Fruit fly (Drosophila melanogaster) whole organism, pupa: ENCODE results near the gene CG42613.
A peak's percentile ranks its signal among the peaks of the same experiment; 100 is the strongest.

Source experiments
- CG10348 ChIP-seq: fragments of 200-800 bp; sonication (Bioruptor generic); IDR thresholded peaks from 2 replicates; pipeline ENCODE4 v1.3.6; 2022; ENCODE audit warnings: missing biosample characterization, missing genetic modification characterization
- CG12605 ChIP-seq: fragments of 200-800 bp; sonication (Bioruptor generic); IDR thresholded peaks from 2 replicates; pipeline ENCODE4 v1.3.6; 2022; ENCODE audit warnings: missing biosample characterization, missing genetic modification characterization
- CG13204 ChIP-seq: fragments of 200-800 bp; sonication (Bioruptor generic); optimal IDR thresholded peaks from 2 replicates; lab custom pipeline; 2018; ENCODE audit warnings: missing biosample characterization, mild to moderate bottlenecking, missing genetic modification characterization, moderate library complexity
- CG14655 ChIP-seq: fragments of 200-800 bp; sonication (Bioruptor generic); optimal IDR thresholded peaks from 3 replicates; lab custom pipeline; 2017; ENCODE audit warnings: mild to moderate bottlenecking, missing biosample characterization, missing genetic modification reagents, missing genetic modification characterization
- CG15710 ChIP-seq: fragments of 200-800 bp; sonication (Bioruptor generic); optimal IDR thresholded peaks from 2 replicates; lab custom pipeline; 2018; ENCODE audit warnings: missing biosample characterization, mild to moderate bottlenecking, missing genetic modification characterization, moderate library complexity
- CG17806 ChIP-seq: fragments of 200-800 bp; sonication (Bioruptor generic); optimal IDR thresholded peaks from 2 replicates; lab custom pipeline; 2018; ENCODE audit warnings: missing biosample characterization, mild to moderate bottlenecking, missing genetic modification characterization, moderate library complexity
- CG32121 ChIP-seq: fragments of 200-800 bp; sonication (Bioruptor generic); IDR thresholded peaks from 2 replicates; pipeline ENCODE4 v1.3.6; 2022; ENCODE audit warnings: missing biosample characterization, missing genetic modification characterization
- CG34367 ChIP-seq: fragments of 200-800 bp; sonication (Bioruptor generic); optimal IDR thresholded peaks from 2 replicates; lab custom pipeline; 2018; ENCODE audit warnings: missing biosample characterization, mild to moderate bottlenecking, missing genetic modification characterization
- CG4496 ChIP-seq: fragments of 200-800 bp; sonication (Bioruptor generic); IDR thresholded peaks from 3 replicates; pipeline ENCODE4 v1.3.6; 2022; ENCODE audit warnings: missing biosample characterization, missing genetic modification characterization
- CG8159 ChIP-seq: fragments of 200-800 bp; sonication (Bioruptor generic); optimal IDR thresholded peaks from 3 replicates; lab custom pipeline; 2018; ENCODE audit warnings: missing biosample characterization, mild to moderate bottlenecking, missing genetic modification characterization, moderate library complexity
- CG8301 ChIP-seq: fragments of 200-800 bp; sonication (Bioruptor generic); optimal IDR thresholded peaks from 2 replicates; lab custom pipeline; 2018; ENCODE audit warnings: missing biosample characterization, mild to moderate bottlenecking, missing genetic modification characterization
- CG9948 ChIP-seq: fragments of 200-800 bp; sonication (Bioruptor generic); optimal IDR thresholded peaks from 2 replicates; lab custom pipeline; 2018; ENCODE audit warnings: missing biosample characterization, mild to moderate bottlenecking, missing genetic modification characterization, moderate library complexity
- D1 ChIP-seq: fragments of 200-800 bp; sonication (Bioruptor generic); optimal IDR thresholded peaks from 2 replicates; lab custom pipeline; 2018; ENCODE audit warnings: missing biosample characterization, mild to moderate bottlenecking, missing genetic modification characterization, moderate library complexity
- EcR ChIP-seq: fragments of 200-800 bp; sonication (Bioruptor generic); optimal IDR thresholded peaks from 3 replicates; lab custom pipeline; 2019; ENCODE audit warnings: missing biosample characterization, missing genetic modification characterization, mild to moderate bottlenecking, moderate library complexity, missing genetic modification reagents
- Ets98B ChIP-seq: fragments of 200-800 bp; sonication (Bioruptor generic); IDR thresholded peaks from 2 replicates; pipeline ENCODE4 v1.3.6; 2022; ENCODE audit warnings: missing biosample characterization, missing genetic modification characterization
- Pif1A ChIP-seq: fragments of 200-800 bp; sonication (Bioruptor generic); optimal IDR thresholded peaks from 3 replicates; lab custom pipeline; 2016; ENCODE audit warnings: missing biosample characterization, missing genetic modification characterization
- Pif1B ChIP-seq: fragments of 200-800 bp; sonication (Bioruptor generic); optimal IDR thresholded peaks from 3 replicates; lab custom pipeline; 2016; ENCODE audit warnings: missing biosample characterization, missing genetic modification characterization
- Snoo ChIP-seq: fragments of 200-800 bp; sonication (Bioruptor generic); optimal IDR thresholded peaks from 3 replicates; lab custom pipeline; 2017; ENCODE audit warnings: missing biosample characterization, mild to moderate bottlenecking, missing genetic modification characterization, inconsistent platforms
- fd96Ca ChIP-seq: fragments of 200-800 bp; sonication (Bioruptor generic); IDR thresholded peaks from 3 replicates; pipeline ENCODE4 v1.3.6; 2022; ENCODE audit warnings: missing biosample characterization, missing genetic modification characterization
- gl ChIP-seq: fragments of 200-800 bp; sonication (Bioruptor generic); optimal IDR thresholded peaks from 2 replicates; lab custom pipeline; 2018; ENCODE audit warnings: missing biosample characterization, mild to moderate bottlenecking, missing genetic modification characterization
- rn ChIP-seq: fragments of 200-800 bp; sonication (Bioruptor generic); IDR thresholded peaks from 2 replicates; pipeline ENCODE4 v1.3.6; 2022; ENCODE audit warnings: missing biosample characterization, missing genetic modification characterization

Gene CG42613

dm6 chr3R:19017318-19018043 lies 88.5 kb downstream of the CG42613 start:
- TF ChIP-seq CG17806 (tag; lab: Kevin White, UChicago) (no peak), rn (GFP tag; lab: Robert Waterston, UW) (no peak), EcR (GFP tag; lab: Kevin White, UChicago) (peak; percentile 20), CG13204 (GFP tag; lab: Kevin White, UChicago) (peak; percentile 94), CG14655 (GFP tag; lab: Kevin White, UChicago) (no peak), Snoo (tag; lab: Kevin White, UChicago) (no peak), fd96Ca (GFP tag; lab: Robert Waterston, UW) (no peak)

DNA sequence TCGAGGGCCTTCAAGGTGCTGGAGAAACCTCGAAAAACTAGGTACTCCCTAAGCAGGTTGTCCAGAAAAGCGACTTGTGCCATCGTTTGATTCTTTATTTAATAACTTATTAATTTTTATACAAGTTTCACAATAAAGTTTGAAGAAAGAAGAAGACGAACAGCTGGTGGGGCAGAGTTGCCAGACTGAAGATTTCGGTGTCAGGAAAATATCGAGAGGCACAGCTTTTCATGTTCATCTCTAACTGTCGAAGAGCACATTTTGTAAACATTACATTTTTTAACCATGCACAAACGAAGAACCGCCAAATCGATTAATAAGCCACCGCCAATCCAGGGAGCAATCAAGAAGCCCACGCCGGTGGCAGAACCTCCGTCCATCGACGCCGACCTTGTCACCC lies 94.9 kb downstream of the CG42613 start, which contains the start of the genes CG6005 and CG14286:
CG6005 (minus strand) TSS at position 169 of the 400 bp plus-strand sequence.
CG14286 (plus strand) TSS at position 231 of the 400 bp plus-strand sequence.
- TF ChIP-seq Ets98B (GFP tag; lab: Robert Waterston, UW) (peak; percentile 45), gl (no peak), Pif1B (GFP tag; lab: Kevin White, UChicago) (no peak), fd96Ca (GFP tag; lab: Robert Waterston, UW) (0 out of 3 replicates have a peak, but pooled peaks have one; percentile 32), CG15710 (peak; percentile 13), CG32121 (GFP tag; lab: Robert Waterston, UW) (peak; percentile 32; the same call in 1 of the 2 replicates), CG4496 (GFP tag; lab: Robert Waterston, UW) (peak; percentile 70), CG9948 (no peak)
- TF ChIP-seq, all 21 proteins: peak for 5

- peak; percentile 22; the same call in 1 of the 2 replicates for TF ChIP-seq CG32121 (GFP tag; lab: Robert Waterston, UW)
- TF ChIP-seq Pif1B (GFP tag; lab: Kevin White, UChicago): no peak
Observed at dm6 chr3R:19024761-19025160, 95.8 kb downstream of the CG42613 start, which contains the start of gene CG14285. Gene CG14285 (plus strand): TSS chr3R:19025099.

dm6 chr3R:19027165-19027564 lies 98.2 kb downstream of the CG42613 start, which contains the start of gene NP15.6:
Gene NP15.6 (plus strand): TSS chr3R:19027368.
- TF ChIP-seq CG17806 (tag; lab: Kevin White, UChicago) (no peak), Ets98B (GFP tag; lab: Robert Waterston, UW) (no peak), CG32121 (GFP tag; lab: Robert Waterston, UW) (no peak), CG14655 (GFP tag; lab: Kevin White, UChicago) (no peak), EcR (GFP tag; lab: Kevin White, UChicago) (no peak), CG4496 (GFP tag; lab: Robert Waterston, UW) (no peak), rn (GFP tag; lab: Robert Waterston, UW) (no peak), CG12605 (GFP tag; lab: Robert Waterston, UW) (no peak), fd96Ca (GFP tag; lab: Robert Waterston, UW) (no peak), Pif1A (no peak), gl (no peak), Snoo (tag; lab: Kevin White, UChicago) (no peak), CG10348 (GFP tag; lab: Robert Waterston, UW) (no peak), D1 (tag; lab: Kevin White, UChicago) (no peak), CG8159 (tag; lab: Kevin White, UChicago) (no peak), CG9948 (no peak), CG13204 (GFP tag; lab: Kevin White, UChicago) (no peak), CG34367 (tag; lab: Kevin White, UChicago) (no peak), CG8301 (tag; lab: Kevin White, UChicago) (no peak), Pif1B (GFP tag; lab: Kevin White, UChicago) (no peak)
